Comparison of ENCODE assay signal across 2 fruit fly cellular contexts in the genomic region with DNA sequence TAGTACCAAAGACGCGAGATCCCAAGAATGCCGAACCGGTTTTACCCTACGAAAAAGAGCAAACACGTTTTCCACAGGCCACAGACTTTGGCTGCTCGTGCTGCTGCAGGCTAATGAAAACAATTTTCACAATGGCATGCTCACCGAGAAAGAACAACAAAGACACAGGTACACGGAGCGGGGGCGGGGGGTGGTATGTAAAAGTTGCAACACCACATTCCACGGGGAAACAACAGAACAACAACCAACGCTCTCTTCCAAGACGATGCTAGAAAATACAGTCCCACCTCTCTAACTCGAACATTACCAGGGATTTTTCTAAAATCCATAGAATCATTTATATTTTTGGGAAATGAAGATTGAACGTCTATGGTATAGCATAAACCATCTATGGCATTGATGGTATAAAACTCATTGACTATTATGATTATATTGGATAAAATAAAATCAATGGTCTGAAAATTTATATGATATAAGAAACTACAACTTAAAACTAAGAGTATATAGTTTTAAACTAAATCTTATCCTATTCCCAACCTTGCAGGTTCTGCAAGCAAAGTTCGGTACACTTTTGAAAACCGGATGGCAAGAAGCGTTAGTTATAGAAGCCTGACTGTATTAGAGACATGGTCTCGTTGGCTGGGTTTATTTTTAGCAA.
TF ChIP-seq lines count a peak whose summit lies in the region.

No protein-coding gene starts in this region.

TF ChIP-seq in whole organism, embryonic, 481 proteins besides CTCF, POLR2A, EP300 and RAD21 (continued from another document and continues in another):
- 0 out of 2 replicates have a peak, but pooled peaks have one; percentile 15 for TF ChIP-seq Xrp1 (GFP tag; IDR thresholded peaks at IDR 0.05; lab: Robert Waterston, UW)
- TF ChIP-seq phol (tag; optimal IDR thresholded peaks at IDR 0.05; lab: Kevin White, UChicago): peak; percentile 6
- TF ChIP-seq seq (GFP tag; IDR thresholded peaks at IDR 0.05; lab: Robert Waterston, UW): no peak
- TF ChIP-seq Usf (GFP tag; optimal IDR thresholded peaks at IDR 0.05; lab: Kevin White, UChicago): no peak
- peak in 1 of 3 experiments; percentile 52 for TF ChIP-seq lola (GFP tag; optimal IDR thresholded peaks at IDR 0.05; lab: Kevin White, UChicago)
- TF ChIP-seq pzg (GFP tag; optimal IDR thresholded peaks at IDR 0.05; lab: Kevin White, UChicago): no peak
- TF ChIP-seq CG2678 (tag; optimal IDR thresholded peaks at IDR 0.05; lab: Kevin White, UChicago): peak; percentile 20
- no peak for TF ChIP-seq CG15269 (tag; optimal IDR thresholded peaks at IDR 0.05; lab: Kevin White, UChicago)
- no peak for TF ChIP-seq CG12104 (GFP tag; optimal IDR thresholded peaks at IDR 0.05; lab: Kevin White, UChicago)
- peak; percentile 29 for TF ChIP-seq CG2712 (tag; optimal IDR thresholded peaks at IDR 0.05; lab: Kevin White, UChicago)
- no peak for TF ChIP-seq CG13296 (GFP tag; optimal IDR thresholded peaks at IDR 0.05; lab: Kevin White, UChicago)
- peak; percentile 8 for TF ChIP-seq CG15696 (tag; optimal IDR thresholded peaks at IDR 0.05; lab: Kevin White, UChicago)
- TF ChIP-seq gem (tag; optimal IDR thresholded peaks at IDR 0.05; lab: Kevin White, UChicago): peak; percentile 42
- peak; percentile 46 for TF ChIP-seq Med (GFP tag; lab: Kevin White, UChicago)
- peak; percentile 31; the same call in 1 of the 3 replicates for TF ChIP-seq ci (GFP tag; IDR thresholded peaks at IDR 0.05; lab: Robert Waterston, UW)
- TF ChIP-seq z (GFP tag; IDR thresholded peaks at IDR 0.05; lab: Robert Waterston, UW): peak; percentile 14; the same call in 1 of the 3 replicates
- TF ChIP-seq danr (GFP tag; IDR thresholded peaks at IDR 0.05; lab: Robert Waterston, UW): no peak
- TF ChIP-seq rib (GFP tag; IDR thresholded peaks at IDR 0.05; lab: Robert Waterston, UW): peak; percentile 14; the same call in 1 of the 2 replicates
- peak; percentile 8 for TF ChIP-seq CG10267 (tag; optimal IDR thresholded peaks at IDR 0.05; lab: Kevin White, UChicago)
- 0 out of 3 replicates have a peak, but pooled peaks have one; percentile 20 for TF ChIP-seq row (GFP tag; IDR thresholded peaks at IDR 0.05; lab: Robert Waterston, UW)
- TF ChIP-seq wek (GFP tag; optimal IDR thresholded peaks at IDR 0.05; lab: Kevin White, UChicago): no peak
- TF ChIP-seq CG18476 (GFP tag; optimal IDR thresholded peaks at IDR 0.05; lab: Kevin White, UChicago): no peak
- no peak for TF ChIP-seq CG9437 (GFP tag; optimal IDR thresholded peaks at IDR 0.05; lab: Kevin White, UChicago)
- peak; percentile 39 for TF ChIP-seq CG18262 (tag; optimal IDR thresholded peaks at IDR 0.05; lab: Kevin White, UChicago)
- peak; percentile 38 for TF ChIP-seq Ets65A (GFP tag; lab: Kevin White, UChicago)
- no peak for TF ChIP-seq luna (GFP tag; optimal IDR thresholded peaks at IDR 0.05; lab: Kevin White, UChicago)
- peak; percentile 83 for TF ChIP-seq crol (GFP tag; IDR thresholded peaks at IDR 0.05; lab: Robert Waterston, UW)
- no peak for TF ChIP-seq CG30403 (GFP tag; optimal IDR thresholded peaks at IDR 0.05; lab: Kevin White, UChicago)
- peak; percentile 16 for TF ChIP-seq CG11504 (tag; optimal IDR thresholded peaks at IDR 0.05; lab: Kevin White, UChicago)
- TF ChIP-seq CG15601 (tag; optimal IDR thresholded peaks at IDR 0.05; lab: Kevin White, UChicago): peak; percentile 16
- TF ChIP-seq kni (GFP tag; optimal IDR thresholded peaks at IDR 0.05; lab: Kevin White, UChicago): peak; percentile 19
- peak; percentile 77 for TF ChIP-seq sens (GFP tag; lab: Kevin White, UChicago)
- TF ChIP-seq CG12391 (tag; optimal IDR thresholded peaks at IDR 0.05; lab: Kevin White, UChicago): peak; percentile 7
- TF ChIP-seq nmo (GFP tag; optimal IDR thresholded peaks at IDR 0.05; lab: Kevin White, UChicago): peak; percentile 21
- no peak for TF ChIP-seq CG4854 (GFP tag; optimal IDR thresholded peaks at IDR 0.05; lab: Kevin White, UChicago)
- peak; percentile 13 for TF ChIP-seq CG7556 (GFP tag; optimal IDR thresholded peaks at IDR 0.05; lab: Kevin White, UChicago)
- peak; percentile 15 for TF ChIP-seq CG8924 (tag; optimal IDR thresholded peaks at IDR 0.05; lab: Kevin White, UChicago)
- peak; percentile 22; the same call in 1 of the 2 replicates for TF ChIP-seq vvl (GFP tag; IDR thresholded peaks at IDR 0.05; lab: Robert Waterston, UW)
- TF ChIP-seq Bdp1 (GFP tag; optimal IDR thresholded peaks at IDR 0.05; lab: Kevin White, UChicago): no peak
- TF ChIP-seq onecut (GFP tag; IDR thresholded peaks at IDR 0.05; lab: Robert Waterston, UW): no peak
- TF ChIP-seq gcm2 (GFP tag; optimal IDR thresholded peaks at IDR 0.05; lab: Kevin White, UChicago): no peak
- peak; percentile 36 for TF ChIP-seq CoRest (tag; optimal IDR thresholded peaks at IDR 0.05; lab: Kevin White, UChicago)
- TF ChIP-seq otp (GFP tag; IDR thresholded peaks at IDR 0.05; lab: Robert Waterston, UW): no peak
- TF ChIP-seq CG17361 (GFP tag; IDR thresholded peaks at IDR 0.05; lab: Robert Waterston, UW): 0 out of 3 replicates have a peak, but pooled peaks have one; percentile 26
- TF ChIP-seq CG7839 (tag; optimal IDR thresholded peaks at IDR 0.05; lab: Kevin White, UChicago): peak; percentile 14
- TF ChIP-seq Dp (GFP tag; optimal IDR thresholded peaks at IDR 0.05; lab: Kevin White, UChicago): no peak
- TF ChIP-seq CG12769 (tag; optimal IDR thresholded peaks at IDR 0.05; lab: Kevin White, UChicago): no peak
- peak; percentile 92 for TF ChIP-seq grau (tag; optimal IDR thresholded peaks at IDR 0.05; lab: Kevin White, UChicago)
- peak; percentile 97 for TF ChIP-seq sd (tag; optimal IDR thresholded peaks at IDR 0.05; lab: Kevin White, UChicago)
- peak; percentile 35 for TF ChIP-seq HLHmδ (GFP tag; optimal IDR thresholded peaks at IDR 0.05; lab: Kevin White, UChicago)
- no peak for TF ChIP-seq Oaz (GFP tag; IDR thresholded peaks at IDR 0.05; lab: Robert Waterston, UW)
- TF ChIP-seq sens-2 (GFP tag; IDR thresholded peaks at IDR 0.05; lab: Robert Waterston, UW): no peak
- no peak for TF ChIP-seq CG11093 (GFP tag; IDR thresholded peaks at IDR 0.05; lab: Robert Waterston, UW)
- TF ChIP-seq Hand (GFP tag; optimal IDR thresholded peaks at IDR 0.05; lab: Kevin White, UChicago): no peak
- TF ChIP-seq lab (GFP tag; optimal IDR thresholded peaks at IDR 0.05; lab: Kevin White, UChicago): no peak
- no peak for TF ChIP-seq Atf-2 (GFP tag; optimal IDR thresholded peaks at IDR 0.05; lab: Kevin White, UChicago)
- TF ChIP-seq inv (GFP tag; IDR thresholded peaks at IDR 0.05; lab: Robert Waterston, UW; ENCODE audit: partially characterized antibody): no peak
- TF ChIP-seq CG33557 (GFP tag; optimal IDR thresholded peaks at IDR 0.05; lab: Kevin White, UChicago): peak; percentile 38
- TF ChIP-seq CG12219 (GFP tag; optimal IDR thresholded peaks at IDR 0.05; lab: Kevin White, UChicago): no peak
- peak in 1 of 2 experiments; percentile 49 for TF ChIP-seq eve (GFP tag; optimal IDR thresholded peaks at IDR 0.05; lab: Kevin White, UChicago)
- TF ChIP-seq Ssrp (tag; optimal IDR thresholded peaks at IDR 0.05; lab: Kevin White, UChicago): peak; percentile 26
- TF ChIP-seq dan (GFP tag; IDR thresholded peaks at IDR 0.05; lab: Robert Waterston, UW): no peak
- TF ChIP-seq Lpt (GFP tag; optimal IDR thresholded peaks at IDR 0.05; lab: Kevin White, UChicago): peak; percentile 89

TF ChIP-seq in whole organism, prepupa, 60 proteins besides CTCF, POLR2A, EP300 and RAD21 (continued from another document):
- no peak for TF ChIP-seq cyc (GFP tag; optimal IDR thresholded peaks at IDR 0.05; lab: Kevin White, UChicago)
- no peak for TF ChIP-seq CG34406 (GFP tag; optimal IDR thresholded peaks at IDR 0.05; lab: Kevin White, UChicago)
- no peak for TF ChIP-seq esn (GFP tag; optimal IDR thresholded peaks at IDR 0.05; lab: Kevin White, UChicago)
- TF ChIP-seq CG6808 (GFP tag; optimal IDR thresholded peaks at IDR 0.05; lab: Kevin White, UChicago): peak; percentile 45
- peak; percentile 52 for TF ChIP-seq Hr4 (GFP tag; optimal IDR thresholded peaks at IDR 0.05; lab: Kevin White, UChicago)
- TF ChIP-seq acj6 (GFP tag; optimal IDR thresholded peaks at IDR 0.05; lab: Kevin White, UChicago): peak; percentile 50
- TF ChIP-seq Smox (GFP tag; optimal IDR thresholded peaks at IDR 0.05; lab: Kevin White, UChicago): peak; percentile 15
- no peak for TF ChIP-seq CG11294 (GFP tag; IDR thresholded peaks at IDR 0.05; lab: Robert Waterston, UW)
- no peak for TF ChIP-seq fkh (GFP tag; optimal IDR thresholded peaks at IDR 0.05; lab: Kevin White, UChicago)
- peak; percentile 56 for TF ChIP-seq pdm3 (GFP tag; optimal IDR thresholded peaks at IDR 0.05; lab: Kevin White, UChicago)
- TF ChIP-seq Sox14 (GFP tag; optimal IDR thresholded peaks at IDR 0.05; lab: Kevin White, UChicago): peak; percentile 43
- peak; percentile 50 for TF ChIP-seq achi (GFP tag; optimal IDR thresholded peaks at IDR 0.05; lab: Kevin White, UChicago)
- no peak for TF ChIP-seq CG9139 (GFP tag; optimal IDR thresholded peaks at IDR 0.05; lab: Kevin White, UChicago)
- TF ChIP-seq CG7368 (GFP tag; optimal IDR thresholded peaks at IDR 0.05; lab: Kevin White, UChicago): no peak
- TF ChIP-seq lz (GFP tag; optimal IDR thresholded peaks at IDR 0.05; lab: Kevin White, UChicago): peak; percentile 9
- no peak for TF ChIP-seq CG11902 (GFP tag; optimal IDR thresholded peaks at IDR 0.05; lab: Kevin White, UChicago)
- peak; percentile 1 for TF ChIP-seq CG3919 (GFP tag; optimal IDR thresholded peaks at IDR 0.05; lab: Kevin White, UChicago)
- no peak for TF ChIP-seq Eip93F (GFP tag; optimal IDR thresholded peaks at IDR 0.05; lab: Kevin White, UChicago)
- TF ChIP-seq CG31627 (GFP tag; optimal IDR thresholded peaks at IDR 0.05; lab: Kevin White, UChicago): peak; percentile 6
- TF ChIP-seq CG11762 (GFP tag; optimal IDR thresholded peaks at IDR 0.05; lab: Kevin White, UChicago; ENCODE audit: insufficient read depth): no peak
- TF ChIP-seq Sox15 (GFP tag; optimal IDR thresholded peaks at IDR 0.05; lab: Kevin White, UChicago): no peak
- TF ChIP-seq spab (GFP tag; optimal IDR thresholded peaks at IDR 0.05; lab: Kevin White, UChicago): no peak
- TF ChIP-seq dsx (GFP tag; optimal IDR thresholded peaks at IDR 0.05; lab: Kevin White, UChicago; ENCODE audit: poor library complexity, severe bottlenecking): peak; percentile 16
- TF ChIP-seq CG6163 (GFP tag; IDR thresholded peaks at IDR 0.05; lab: Robert Waterston, UW): no peak
- TF ChIP-seq CG32006 (GFP tag; optimal IDR thresholded peaks at IDR 0.05; lab: Kevin White, UChicago): peak; percentile 81
- no peak for TF ChIP-seq CG8319 (GFP tag; optimal IDR thresholded peaks at IDR 0.05; lab: Kevin White, UChicago)
- TF ChIP-seq CG10631 (GFP tag; optimal IDR thresholded peaks at IDR 0.05; lab: Kevin White, UChicago): peak; percentile 62
- TF ChIP-seq CG8119 (GFP tag; IDR thresholded peaks at IDR 0.05; lab: Robert Waterston, UW): peak; percentile 62
- peak; percentile 38 for TF ChIP-seq fd59A (GFP tag; optimal IDR thresholded peaks at IDR 0.05; lab: Kevin White, UChicago)
- peak; percentile 67 for TF ChIP-seq Eip78C (GFP tag; lab: Kevin White, UChicago)
- no peak for TF ChIP-seq vri (GFP tag; optimal IDR thresholded peaks at IDR 0.05; lab: Kevin White, UChicago)
- peak; percentile 51 for TF ChIP-seq CG4318 (GFP tag; optimal IDR thresholded peaks at IDR 0.05; lab: Kevin White, UChicago)
- TF ChIP-seq CG6854 (GFP tag; optimal IDR thresholded peaks at IDR 0.05; lab: Kevin White, UChicago): no peak
- peak; percentile 34 for TF ChIP-seq Eip75B (GFP tag; optimal IDR thresholded peaks at IDR 0.05; lab: Kevin White, UChicago)
- peak; percentile 44 for TF ChIP-seq OdsH (GFP tag; optimal IDR thresholded peaks at IDR 0.05; lab: Kevin White, UChicago)
- TF ChIP-seq Hr39 (GFP tag; optimal IDR thresholded peaks at IDR 0.05; lab: Kevin White, UChicago): peak; percentile 13
- peak; percentile 50 for TF ChIP-seq Met (GFP tag; optimal IDR thresholded peaks at IDR 0.05; lab: Kevin White, UChicago)
- no peak for TF ChIP-seq Ets21C (GFP tag; optimal IDR thresholded peaks at IDR 0.05; lab: Kevin White, UChicago)
